Worm (Caenorhabditis elegans) whole organism, L3 larva: ENCODE results near the gene C17B7.4.

Experiments used
- ZK546.5 ChIP-seq: sonication (generic microtip); optimal IDR thresholded peaks from 2 replicates; lab custom pipeline; 2017; ENCODE audit warnings: missing biosample characterization, missing genetic modification characterization
- ceh-16 ChIP-seq: sonication (generic microtip); optimal IDR thresholded peaks from 2 replicates; lab custom pipeline; 2017; ENCODE audit warnings: missing biosample characterization, missing genetic modification characterization
- ceh-28 ChIP-seq: fragments of 150-350 bp; optimal IDR thresholded peaks from 2 replicates; lab custom pipeline; 2014; ENCODE audit warnings: missing biosample characterization, missing genetic modification reagents, missing genetic modification characterization
- ceh-82 ChIP-seq: fragments of 150-350 bp; optimal IDR thresholded peaks from 2 replicates; lab custom pipeline; 2014; ENCODE audit warnings: missing biosample characterization, missing genetic modification characterization
- ceh-9 ChIP-seq: sonication (generic microtip); optimal IDR thresholded peaks from 2 replicates; lab custom pipeline; 2018; ENCODE audit warnings: missing biosample characterization, missing genetic modification characterization
- daf-12 ChIP-seq: fragments of 150-350 bp; optimal IDR thresholded peaks from 2 replicates; lab custom pipeline; 2014; ENCODE audit warnings: missing biosample characterization, missing genetic modification reagents, missing genetic modification characterization
- egl-27 ChIP-seq: sonication (generic microtip); optimal IDR thresholded peaks from 4 replicates; lab custom pipeline; 2017; ENCODE audit warnings: missing biosample characterization, missing genetic modification reagents, missing genetic modification characterization
- egl-5 ChIP-seq: fragments of 150-350 bp; optimal IDR thresholded peaks from 2 replicates; lab custom pipeline; 2017; ENCODE audit warnings: missing biosample characterization, missing genetic modification reagents, missing genetic modification characterization, inconsistent platforms
- elt-3 ChIP-seq, 3 experiments: fragments of 150-350 bp in 1 of 3; sonication (generic microtip) in 2 of 3; optimal IDR thresholded peaks; 2 replicates in 2 of 3; 4 replicates in 1 of 3; lab custom pipeline; 2014 to 2017; ENCODE audit warnings: missing biosample characterization in 3 of 3, missing genetic modification characterization in 3 of 3
- eor-1 ChIP-seq, 2 experiments: fragments of 150-350 bp; optimal IDR thresholded peaks; 2 replicates each; lab custom pipeline; 2014 to 2018; ENCODE audit warnings: missing biosample characterization in 2 of 2, missing genetic modification characterization in 2 of 2
- fos-1 ChIP-seq: fragments of 150-350 bp; optimal IDR thresholded peaks from 2 replicates; lab custom pipeline; 2014; ENCODE audit warnings: missing biosample characterization, missing genetic modification characterization
- jun-1 ChIP-seq: fragments of 150-350 bp; optimal IDR thresholded peaks from 2 replicates; lab custom pipeline; 2014; ENCODE audit warnings: missing biosample characterization, missing genetic modification reagents, missing genetic modification characterization
- lin-15B ChIP-seq: fragments of 150-350 bp; optimal IDR thresholded peaks from 2 replicates; lab custom pipeline; 2014; ENCODE audit warnings: missing biosample characterization, missing genetic modification characterization
- lin-39 ChIP-seq: fragments of 150-350 bp; optimal IDR thresholded peaks from 2 replicates; lab custom pipeline; 2018; ENCODE audit warnings: missing biosample characterization, missing genetic modification reagents, missing genetic modification characterization
- lsy-12 ChIP-seq: sonication (generic microtip); optimal IDR thresholded peaks from 2 replicates; lab custom pipeline; 2016; ENCODE audit warnings: mild to moderate bottlenecking, missing genetic modification characterization, missing compliant biosample characterization
- mdl-1 ChIP-seq: fragments of 150-350 bp; optimal IDR thresholded peaks from 2 replicates; lab custom pipeline; 2014; ENCODE audit warnings: missing biosample characterization, missing genetic modification characterization
- mml-1 ChIP-seq: fragments of 150-350 bp; sonication (generic microtip); optimal IDR thresholded peaks from 3 replicates; lab custom pipeline; 2014; ENCODE audit warnings: missing biosample characterization, missing genetic modification characterization
- nfya-1 ChIP-seq: sonication (generic microtip); optimal IDR thresholded peaks from 2 replicates; lab custom pipeline; 2017; ENCODE audit warnings: missing genetic modification characterization, mild to moderate bottlenecking, missing compliant biosample characterization, antibody characterized with exemption, moderate library complexity; ENCODE audit not compliant: insufficient read depth
- nhr-11 ChIP-seq: fragments of 150-350 bp; optimal IDR thresholded peaks from 2 replicates; lab custom pipeline; 2014; ENCODE audit warnings: missing biosample characterization, missing genetic modification characterization
- nhr-12 ChIP-seq: fragments of 150-350 bp; optimal IDR thresholded peaks from 2 replicates; lab custom pipeline; 2014; ENCODE audit warnings: missing biosample characterization, missing genetic modification characterization
- nhr-237 ChIP-seq: fragments of 150-350 bp; optimal IDR thresholded peaks from 2 replicates; lab custom pipeline; 2014; ENCODE audit warnings: missing biosample characterization, missing genetic modification characterization
- nhr-28 ChIP-seq: fragments of 150-350 bp; optimal IDR thresholded peaks from 2 replicates; lab custom pipeline; 2014; ENCODE audit warnings: missing biosample characterization, missing genetic modification characterization
- nhr-67 ChIP-seq: fragments of 150-350 bp; optimal IDR thresholded peaks from 2 replicates; lab custom pipeline; 2014; ENCODE audit warnings: missing biosample characterization, missing genetic modification characterization
- nhr-76 ChIP-seq: fragments of 150-350 bp; sonication (generic microtip); optimal IDR thresholded peaks from 5 replicates; lab custom pipeline; 2014; ENCODE audit warnings: missing biosample characterization, missing genetic modification characterization
- nhr-77 ChIP-seq: fragments of 150-350 bp; optimal IDR thresholded peaks from 2 replicates; lab custom pipeline; 2014; ENCODE audit warnings: missing biosample characterization, missing genetic modification characterization
- pha-4 ChIP-seq: fragments of 150-350 bp; optimal IDR thresholded peaks from 2 replicates; lab custom pipeline; 2014; ENCODE audit warnings: missing biosample characterization, missing genetic modification reagents, missing genetic modification characterization
- pqm-1 ChIP-seq: fragments of 150-350 bp; optimal IDR thresholded peaks from 2 replicates; lab custom pipeline; 2017; ENCODE audit warnings: missing biosample characterization, missing genetic modification characterization, inconsistent platforms
- skn-1 ChIP-seq: fragments of 150-350 bp; optimal IDR thresholded peaks from 2 replicates; lab custom pipeline; 2014; ENCODE audit warnings: missing biosample characterization, missing genetic modification characterization
- snpc-4 ChIP-seq: fragments of 150-350 bp; optimal IDR thresholded peaks from 2 replicates; lab custom pipeline; 2014; ENCODE audit warnings: missing biosample characterization, missing genetic modification characterization
- tbx-2 ChIP-seq: sonication (generic microtip); optimal IDR thresholded peaks from 2 replicates; lab custom pipeline; 2016; ENCODE audit warnings: mild to moderate bottlenecking, missing genetic modification characterization, missing compliant biosample characterization
- unc-62 ChIP-seq: fragments of 150-350 bp; sonication (generic microtip); optimal IDR thresholded peaks from 4 replicates; lab custom pipeline; 2014; ENCODE audit warnings: missing biosample characterization, missing genetic modification reagents, missing genetic modification characterization
- zag-1 ChIP-seq: fragments of 150-350 bp; optimal IDR thresholded peaks from 2 replicates; lab custom pipeline; 2014; ENCODE audit warnings: missing biosample characterization, missing genetic modification characterization
- ztf-4 ChIP-seq: fragments of 150-350 bp; optimal IDR thresholded peaks from 2 replicates; lab custom pipeline; 2014; ENCODE audit warnings: missing biosample characterization, missing genetic modification characterization

C17B7.4 gene

ce11 chrV:3316108-3316507, 23.0 kb upstream of the C17B7.4 start, which contains the start of gene F35F10.1:
Gene F35F10.1 (plus strand): TSS chrV:3316307.
- TF ChIP-seq nhr-237 (tag; lab: Kevin White, UChicago), result no peak
- no peak for TF ChIP-seq eor-1 (tag; optimal IDR thresholded peaks at IDR 0.05; lab: Kevin White, UChicago)
- TF ChIP-seq nhr-11, result no peak
- no peak for TF ChIP-seq zag-1 (tag; lab: Kevin White, UChicago)
- TF ChIP-seq egl-5 (tag; lab: Kevin White, UChicago), result no peak
- TF ChIP-seq nhr-76 (tag; lab: Kevin White, UChicago), result no peak
- no peak for TF ChIP-seq ZK546.5 (tag; lab: Kevin White, UChicago)
- TF ChIP-seq daf-12, result no peak
- no peak for TF ChIP-seq fos-1 (tag; lab: Kevin White, UChicago)
- no peak for TF ChIP-seq ceh-82
- no peak for TF ChIP-seq nhr-67
- no peak for TF ChIP-seq ceh-9 (tag; lab: Kevin White, UChicago)
- no peak for TF ChIP-seq snpc-4 (tag; lab: Kevin White, UChicago)
- no peak for TF ChIP-seq unc-62 (GFP tag; lab: Kevin White, UChicago)
- no peak for TF ChIP-seq tbx-2 (tag; lab: Kevin White, UChicago)
- TF ChIP-seq nhr-12 (tag; lab: Kevin White, UChicago), result no peak
- TF ChIP-seq pqm-1 (tag; lab: Kevin White, UChicago), result no peak
- TF ChIP-seq elt-3 (tag; optimal IDR thresholded peaks at IDR 0.05; lab: Kevin White, UChicago), result no peak
- no peak for TF ChIP-seq ztf-4 (tag; lab: Kevin White, UChicago)
- TF ChIP-seq skn-1, result no peak

ce11 chrV:3318975-3319374, 20.1 kb upstream of the C17B7.4 start, which contains the start of gene F35F10.13:
Gene F35F10.13 (minus strand): TSS chrV:3319075.
- TF ChIP-seq pha-4 (tag; lab: Kevin White, UChicago) (no peak), lin-39 (tag; lab: Kevin White, UChicago) (no peak), ceh-82 (no peak), elt-3 (tag; optimal IDR thresholded peaks at IDR 0.05; lab: Kevin White, UChicago) (no peak), nfya-1 (no peak), ceh-28 (tag; lab: Kevin White, UChicago) (no peak), nhr-28 (tag; lab: Kevin White, UChicago) (no peak), nhr-77 (tag; lab: Kevin White, UChicago) (no peak), eor-1 (tag; optimal IDR thresholded peaks at IDR 0.05; lab: Kevin White, UChicago) (no peak), zag-1 (tag; lab: Kevin White, UChicago) (no peak), mdl-1 (tag; lab: Kevin White, UChicago) (no peak), nhr-76 (tag; lab: Kevin White, UChicago) (no peak)

- TF ChIP-seq lsy-12 (tag; lab: Kevin White, UChicago), result no peak
- TF ChIP-seq ceh-16 (tag; lab: Kevin White, UChicago), result no peak
- no peak for TF ChIP-seq jun-1 (tag; lab: Kevin White, UChicago)
- no peak for TF ChIP-seq eor-1 (tag; optimal IDR thresholded peaks at IDR 0.05; lab: Kevin White, UChicago)
- TF ChIP-seq ztf-4 (tag; lab: Kevin White, UChicago), result no peak
- no peak for TF ChIP-seq snpc-4 (tag; lab: Kevin White, UChicago)
- TF ChIP-seq egl-27 (tag; lab: Kevin White, UChicago), result no peak
- TF ChIP-seq ceh-82, result no peak
Measured at ce11 chrV:3320005-3320404, 19.1 kb upstream of the C17B7.4 start, which contains the start of gene F35F10.14. Gene F35F10.14 (minus strand): TSS chrV:3320105.

ce11 chrV:3320432-3320831, 18.7 kb upstream of the C17B7.4 start, which contains the start of gene C17B7.14:
Gene C17B7.14 (minus strand): TSS chrV:3320532.
- TF ChIP-seq skn-1, result no peak
- TF ChIP-seq fos-1 (tag; lab: Kevin White, UChicago), result no peak

- TF ChIP-seq fos-1 (tag; lab: Kevin White, UChicago) (no peak), ceh-9 (tag; lab: Kevin White, UChicago) (no peak), nhr-237 (tag; lab: Kevin White, UChicago) (no peak), pha-4 (tag; lab: Kevin White, UChicago) (no peak), lin-15B (no peak), tbx-2 (tag; lab: Kevin White, UChicago) (no peak), nfya-1 (no peak), mml-1 (tag; lab: Kevin White, UChicago) (no peak)
- TF ChIP-seq, all 47 proteins: peak for 0
Measured at ce11 chrV:3324178-3324577, 14.9 kb upstream of the C17B7.4 start, which contains the start of gene C17B7.8. Gene C17B7.8 (minus strand): TSS chrV:3324278.
